Fruit fly (Drosophila melanogaster): ENCODE results near the gene Clk.

Clk gene

dm6 chr3L:7801308-7801893 lies 26.0 kb upstream of the Clk start:
- TF ChIP-seq toe (GFP tag; optimal IDR thresholded peaks at IDR 0.05), result no peak
- TF ChIP-seq CG1620 (GFP tag; optimal IDR thresholded peaks at IDR 0.05), result no peak
- no peak for TF ChIP-seq Hr96 (GFP tag; optimal IDR thresholded peaks at IDR 0.05)
- TF ChIP-seq CG7045 (GFP tag; optimal IDR thresholded peaks at IDR 0.05), result no peak
- TF ChIP-seq kay (GFP tag; ENCODE audit: borderline replicate concordance), result peak; percentile 58
- TF ChIP-seq pad (GFP tag; optimal IDR thresholded peaks at IDR 0.05), result no peak
- peak; percentile 51 for TF ChIP-seq cic (GFP tag; optimal IDR thresholded peaks at IDR 0.05)

- no peak for TF ChIP-seq bab1 (GFP tag; optimal IDR thresholded peaks at IDR 0.05)
- peak; percentile 77 for TF ChIP-seq cic (GFP tag; optimal IDR thresholded peaks at IDR 0.05)
- no peak for TF ChIP-seq ovo (GFP tag; optimal IDR thresholded peaks at IDR 0.05)
- TF ChIP-seq CG7101 (tag; optimal IDR thresholded peaks at IDR 0.05), result no peak
- no peak for TF ChIP-seq pad (GFP tag; optimal IDR thresholded peaks at IDR 0.05)
- peak; percentile 56 for TF ChIP-seq kay (GFP tag; ENCODE audit: borderline replicate concordance)
- no peak for TF ChIP-seq toe (GFP tag; optimal IDR thresholded peaks at IDR 0.05)
- no peak for TF ChIP-seq CG1620 (GFP tag; optimal IDR thresholded peaks at IDR 0.05)
- TF ChIP-seq cnc (optimal IDR thresholded peaks at IDR 0.05), result no peak
- TF ChIP-seq CG14711 (tag; optimal IDR thresholded peaks at IDR 0.05), result no peak
Measured at dm6 chr3L:7792775-7793174, 17.4 kb upstream of the Clk start.

- peak; percentile 23 for TF ChIP-seq kay (GFP tag; ENCODE audit: borderline replicate concordance)
- TF ChIP-seq cic (GFP tag; optimal IDR thresholded peaks at IDR 0.05), result no peak
- TF ChIP-seq CG14711 (tag; optimal IDR thresholded peaks at IDR 0.05), result peak; percentile 44
- TF ChIP-seq tj (GFP tag; optimal IDR thresholded peaks at IDR 0.05), result peak; percentile 69
- no peak for TF ChIP-seq bab1 (GFP tag; optimal IDR thresholded peaks at IDR 0.05)
Measured at dm6 chr3L:7792249-7792648, 16.8 kb upstream of the Clk start.

dm6 chr3L:7790224-7790623 lies 14.8 kb upstream of the Clk start:
- TF ChIP-seq CG14711 (tag; optimal IDR thresholded peaks at IDR 0.05) (no peak), Crg-1 (GFP tag; optimal IDR thresholded peaks at IDR 0.05) (no peak), CG7101 (tag; optimal IDR thresholded peaks at IDR 0.05) (peak; percentile 9), pad (GFP tag; optimal IDR thresholded peaks at IDR 0.05) (peak; percentile 27), CG1620 (GFP tag; optimal IDR thresholded peaks at IDR 0.05) (no peak), bab1 (GFP tag; optimal IDR thresholded peaks at IDR 0.05) (no peak), Clk (GFP tag; optimal IDR thresholded peaks at IDR 0.05) (no peak), CG12768 (GFP tag; optimal IDR thresholded peaks at IDR 0.05) (peak; percentile 82), cic (GFP tag; optimal IDR thresholded peaks at IDR 0.05) (peak; percentile 77), CG5204 (GFP tag; optimal IDR thresholded peaks at IDR 0.05) (no peak), kay (GFP tag; ENCODE audit: borderline replicate concordance) (no peak), tj (GFP tag; optimal IDR thresholded peaks at IDR 0.05) (no peak), CG11617 (GFP tag; optimal IDR thresholded peaks at IDR 0.05) (no peak), CG7045 (GFP tag; optimal IDR thresholded peaks at IDR 0.05) (no peak), ovo (GFP tag; optimal IDR thresholded peaks at IDR 0.05) (no peak), toe (GFP tag; optimal IDR thresholded peaks at IDR 0.05) (no peak), Mnt (GFP tag; optimal IDR thresholded peaks at IDR 0.05) (no peak), Hr96 (GFP tag; optimal IDR thresholded peaks at IDR 0.05) (no peak), CG33017 (tag; optimal IDR thresholded peaks at IDR 0.05) (no peak)

dm6 chr3L:7787788-7788406 lies 12.5 kb upstream of the Clk start:
- TF ChIP-seq CG14711 (tag; optimal IDR thresholded peaks at IDR 0.05) (no peak), CG5204 (GFP tag; optimal IDR thresholded peaks at IDR 0.05) (no peak), tj (GFP tag; optimal IDR thresholded peaks at IDR 0.05) (peak; percentile 55)

dm6 chr3L:7786989-7787388 lies 11.6 kb upstream of the Clk start:
- TF ChIP-seq kay (GFP tag; ENCODE audit: borderline replicate concordance), result no peak
- no peak for TF ChIP-seq CG5204 (GFP tag; optimal IDR thresholded peaks at IDR 0.05)
- TF ChIP-seq toe (GFP tag; optimal IDR thresholded peaks at IDR 0.05), result no peak
- TF ChIP-seq cic (GFP tag; optimal IDR thresholded peaks at IDR 0.05), result no peak
- TF ChIP-seq CG11617 (GFP tag; optimal IDR thresholded peaks at IDR 0.05), result no peak
- TF ChIP-seq CG33017 (tag; optimal IDR thresholded peaks at IDR 0.05), result no peak
- TF ChIP-seq Mnt (GFP tag; optimal IDR thresholded peaks at IDR 0.05), result no peak
- TF ChIP-seq CG12768 (GFP tag; optimal IDR thresholded peaks at IDR 0.05), result no peak
- TF ChIP-seq CG14711 (tag; optimal IDR thresholded peaks at IDR 0.05), result no peak
- no peak for TF ChIP-seq Hr96 (GFP tag; optimal IDR thresholded peaks at IDR 0.05)
- TF ChIP-seq bab1 (GFP tag; optimal IDR thresholded peaks at IDR 0.05), result no peak

- TF ChIP-seq CG33017 (tag; optimal IDR thresholded peaks at IDR 0.05) (no peak), CG1620 (GFP tag; optimal IDR thresholded peaks at IDR 0.05) (no peak), toe (GFP tag; optimal IDR thresholded peaks at IDR 0.05) (no peak), bab1 (GFP tag; optimal IDR thresholded peaks at IDR 0.05) (no peak), cnc (optimal IDR thresholded peaks at IDR 0.05) (no peak), Crg-1 (GFP tag; optimal IDR thresholded peaks at IDR 0.05) (no peak), CG5204 (GFP tag; optimal IDR thresholded peaks at IDR 0.05) (no peak), CG12768 (GFP tag; optimal IDR thresholded peaks at IDR 0.05) (no peak), tj (GFP tag; optimal IDR thresholded peaks at IDR 0.05) (no peak), ovo (GFP tag; optimal IDR thresholded peaks at IDR 0.05) (no peak), kay (GFP tag; ENCODE audit: borderline replicate concordance) (no peak), pad (GFP tag; optimal IDR thresholded peaks at IDR 0.05) (no peak)
Measured at dm6 chr3L:7786263-7786662, 10.9 kb upstream of the Clk start.
